Worm (Caenorhabditis elegans) whole organism, young adult: Measurements from ENCODE around the gene ZK1127.13.

Experiments
- B0035.1 ChIP-seq: sonication (generic microtip); optimal IDR thresholded peaks from 2 replicates; lab custom pipeline; 2016; ENCODE audit warnings: missing genetic modification characterization, mild to moderate bottlenecking, missing compliant biosample characterization, missing genotype, missing genetic modification reagents
- B0336.3 ChIP-seq: fragments of 200-800 bp; sonication (Bioruptor generic); IDR thresholded peaks from 2 replicates; pipeline ENCODE4 v1.3.6; 2022; ENCODE audit warnings: missing genetic modification characterization, missing compliant biosample characterization
- F39B2.1 ChIP-seq: fragments of 200-800 bp; sonication (Bioruptor generic); IDR thresholded peaks from 2 replicates; pipeline ENCODE4 v1.3.6; 2022; ENCODE audit warnings: missing genetic modification reagents, missing genetic modification characterization, missing compliant biosample characterization
- K11D2.4 ChIP-seq: fragments of 200-800 bp; sonication (Bioruptor generic); IDR thresholded peaks from 2 replicates; pipeline ENCODE4 v1.3.6; 2022; ENCODE audit warnings: missing genetic modification reagents, missing genetic modification characterization, missing compliant biosample characterization
- T26A5.8 ChIP-seq: sonication (generic microtip); optimal IDR thresholded peaks from 2 replicates; lab custom pipeline; 2016; ENCODE audit warnings: missing genetic modification characterization, missing compliant biosample characterization
- Y53G8AR.9 ChIP-seq: fragments of 200-800 bp; sonication (Bioruptor generic); conservative IDR thresholded peaks from 2 replicates; pipeline ENCODE4 v1.3.6; 2022; ENCODE audit warnings: missing genetic modification reagents, missing genetic modification characterization, missing compliant biosample characterization
- Y56A3A.18 ChIP-seq: fragments of 200-800 bp; sonication (Bioruptor generic); IDR thresholded peaks from 2 replicates; pipeline ENCODE4 v1.3.6; 2022; ENCODE audit warnings: missing genetic modification reagents, missing genetic modification characterization, missing compliant biosample characterization
- Y67H2A.10 ChIP-seq: fragments of 200-800 bp; sonication (Bioruptor generic); conservative IDR thresholded peaks from 2 replicates; pipeline ENCODE4 v1.3.6; 2022; ENCODE audit warnings: missing genetic modification reagents, missing genetic modification characterization, missing compliant biosample characterization
- ZK185.1 ChIP-seq: sonication (generic microtip); optimal IDR thresholded peaks from 2 replicates; lab custom pipeline; 2016; ENCODE audit warnings: mild to moderate bottlenecking, missing genetic modification characterization, missing compliant biosample characterization; ENCODE audit not compliant: poor library complexity, severe bottlenecking
- akir-1 ChIP-seq: fragments of 200-800 bp; sonication (Bioruptor generic); optimal IDR thresholded peaks from 2 replicates; lab custom pipeline; 2018; ENCODE audit warnings: mild to moderate bottlenecking, missing genetic modification characterization, moderate library complexity, missing compliant biosample characterization
- athp-1 ChIP-seq: sonication (generic microtip); optimal IDR thresholded peaks from 2 replicates; lab custom pipeline; 2017; ENCODE audit warnings: mild to moderate bottlenecking, missing genetic modification characterization, missing compliant biosample characterization
- attf-5 ChIP-seq: fragments of 200-800 bp; sonication (Bioruptor generic); optimal IDR thresholded peaks from 2 replicates; lab custom pipeline; 2018; ENCODE audit warnings: mild to moderate bottlenecking, missing genetic modification characterization, missing compliant biosample characterization
- ccch-3 ChIP-seq: fragments of 200-800 bp; sonication (Bioruptor generic); optimal IDR thresholded peaks from 2 replicates; lab custom pipeline; 2018; ENCODE audit warnings: mild to moderate bottlenecking, missing genetic modification characterization, missing compliant biosample characterization
- cebp-1 ChIP-seq, 2 experiments: fragments of 200-800 bp in 1 of 2; sonication (Bioruptor generic) in 1 of 2; sonication (generic microtip) in 1 of 2; IDR thresholded peaks in 1 of 2; optimal IDR thresholded peaks in 1 of 2; 2 replicates each; pipeline versions ENCODE4 v1.3.6 to Lab custom; 2017 to 2022; ENCODE audit warnings: missing compliant biosample characterization in 2 of 2, missing genetic modification characterization in 2 of 2, mild to moderate bottlenecking in 1 of 2, missing genetic modification reagents in 1 of 2, moderate library complexity in 1 of 2
- ceh-100 ChIP-seq: fragments of 200-800 bp; sonication (Bioruptor generic); IDR thresholded peaks from 2 replicates; pipeline ENCODE4 v1.3.6; 2022; ENCODE audit warnings: missing genetic modification reagents, missing genetic modification characterization, missing compliant biosample characterization
- ceh-91 ChIP-seq: fragments of 200-800 bp; sonication (Bioruptor generic); IDR thresholded peaks from 2 replicates; pipeline ENCODE4 v1.3.6; 2022; ENCODE audit warnings: missing genetic modification reagents, missing genetic modification characterization, missing compliant biosample characterization
- chd-7 ChIP-seq: sonication (generic microtip); optimal IDR thresholded peaks from 2 replicates; lab custom pipeline; 2016; ENCODE audit warnings: mild to moderate bottlenecking, missing genetic modification characterization, moderate library complexity, missing compliant biosample characterization
- dox-1 ChIP-seq: fragments of 200-800 bp; sonication (Bioruptor generic); IDR thresholded peaks from 2 replicates; pipeline ENCODE4 v1.3.6; 2022; ENCODE audit warnings: missing genetic modification reagents, missing genetic modification characterization, missing compliant biosample characterization
- efl-1 ChIP-seq: fragments of 150-350 bp; optimal IDR thresholded peaks from 2 replicates; lab custom pipeline; 2014; ENCODE audit warnings: missing biosample characterization, missing genetic modification reagents, missing genetic modification characterization
- egl-44 ChIP-seq: fragments of 200-800 bp; sonication (Bioruptor generic); IDR thresholded peaks from 2 replicates; pipeline ENCODE4 v1.3.6; 2022; ENCODE audit warnings: missing genetic modification reagents, missing genetic modification characterization, missing compliant biosample characterization
- egrh-3 ChIP-seq: fragments of 200-800 bp; sonication (Bioruptor generic); IDR thresholded peaks from 2 replicates; pipeline ENCODE4 v1.3.6; 2022; ENCODE audit warnings: missing genetic modification reagents, missing genetic modification characterization, missing compliant biosample characterization
- let-526 ChIP-seq: fragments of 200-800 bp; sonication (Bioruptor generic); IDR thresholded peaks from 2 replicates; pipeline ENCODE4 v1.3.6; 2022; ENCODE audit warnings: missing genetic modification reagents, missing genetic modification characterization, missing compliant biosample characterization
- let-607 ChIP-seq, 2 experiments: fragments of 200-800 bp in 1 of 2; sonication (Bioruptor generic) in 1 of 2; sonication (generic microtip) in 1 of 2; optimal IDR thresholded peaks; 2 replicates each; lab custom pipeline; 2016 to 2018; ENCODE audit warnings: mild to moderate bottlenecking in 2 of 2, missing compliant biosample characterization in 2 of 2, missing genetic modification characterization in 2 of 2, moderate library complexity in 2 of 2, missing genotype in 1 of 2
- lin-26 ChIP-seq: fragments of 200-800 bp; sonication (Bioruptor generic); IDR thresholded peaks from 2 replicates; pipeline ENCODE4 v1.3.6; 2022; ENCODE audit warnings: missing genetic modification reagents, missing genetic modification characterization, missing compliant biosample characterization
- lin-54 ChIP-seq: fragments of 200-800 bp; sonication (Bioruptor generic); optimal IDR thresholded peaks from 2 replicates; lab custom pipeline; 2018; ENCODE audit warnings: mild to moderate bottlenecking, missing genetic modification characterization, missing compliant biosample characterization
- lsl-1 ChIP-seq: fragments of 200-800 bp; sonication (Bioruptor generic); optimal IDR thresholded peaks from 2 replicates; lab custom pipeline; 2018; ENCODE audit warnings: mild to moderate bottlenecking, missing genetic modification characterization, moderate library complexity, missing compliant biosample characterization
- madf-10 ChIP-seq: sonication (generic microtip); optimal IDR thresholded peaks from 2 replicates; lab custom pipeline; 2016; ENCODE audit warnings: mild to moderate bottlenecking, missing genetic modification characterization, missing compliant biosample characterization
- madf-3 ChIP-seq: fragments of 200-800 bp; sonication (Bioruptor generic); IDR thresholded peaks from 2 replicates; pipeline ENCODE4 v1.3.6; 2022; ENCODE audit warnings: missing genetic modification reagents, missing genetic modification characterization, missing compliant biosample characterization
- mcd-1 ChIP-seq: fragments of 200-800 bp; sonication (Bioruptor generic); IDR thresholded peaks from 2 replicates; pipeline ENCODE4 v1.3.6; 2022; ENCODE audit warnings: missing genetic modification reagents, missing genetic modification characterization, missing compliant biosample characterization
- mxl-1 ChIP-seq: sonication (generic microtip); optimal IDR thresholded peaks from 2 replicates; lab custom pipeline; 2016; ENCODE audit warnings: missing genetic modification characterization, missing compliant biosample characterization
- nhr-80 ChIP-seq: sonication (generic microtip); optimal IDR thresholded peaks from 2 replicates; lab custom pipeline; 2016; ENCODE audit warnings: missing genetic modification characterization, missing compliant biosample characterization
- nhr-90 ChIP-seq: sonication (generic microtip); optimal IDR thresholded peaks from 2 replicates; lab custom pipeline; 2016; ENCODE audit warnings: missing genotype, mild to moderate bottlenecking, missing genetic modification characterization, missing compliant biosample characterization
- pbrm-1 ChIP-seq: fragments of 200-800 bp; sonication (Bioruptor generic); IDR thresholded peaks from 2 replicates; pipeline ENCODE4 v1.3.6; 2022; ENCODE audit warnings: missing genetic modification reagents, missing genetic modification characterization, missing compliant biosample characterization
- rpc-1 ChIP-seq, 2 experiments: fragments of 150-350 bp in 1 of 2; sonication (generic microtip) in 1 of 2; optimal IDR thresholded peaks; 2 replicates each; lab custom pipeline; 2014 to 2018; ENCODE audit warnings: missing biosample characterization in 1 of 2, missing genetic modification characterization in 1 of 2, missing genetic modification reagents in 1 of 2, missing genotype in 1 of 2
- sdz-38 ChIP-seq: sonication (generic microtip); optimal IDR thresholded peaks from 2 replicates; lab custom pipeline; 2016; ENCODE audit warnings: missing genotype, missing genetic modification characterization, missing compliant biosample characterization
- snpc-1.1 ChIP-seq: sonication (generic microtip); optimal IDR thresholded peaks from 2 replicates; lab custom pipeline; 2017; ENCODE audit warnings: missing genetic modification characterization, mild to moderate bottlenecking, missing compliant biosample characterization, antibody characterized with exemption, moderate library complexity, missing genotype, missing genetic modification reagents; ENCODE audit not compliant: insufficient read depth
- snpc-1.3 ChIP-seq: sonication (generic microtip); optimal IDR thresholded peaks from 2 replicates; lab custom pipeline; 2017; ENCODE audit warnings: missing genetic modification characterization, mild to moderate bottlenecking, missing compliant biosample characterization, antibody characterized with exemption, moderate library complexity, missing genotype, missing genetic modification reagents; ENCODE audit not compliant: insufficient read depth
- somi-1 ChIP-seq: fragments of 200-800 bp; sonication (Bioruptor generic); optimal IDR thresholded peaks from 2 replicates; lab custom pipeline; 2018; ENCODE audit warnings: mild to moderate bottlenecking, missing genetic modification characterization, missing compliant biosample characterization
- tbx-9 ChIP-seq: sonication (generic microtip); optimal IDR thresholded peaks from 2 replicates; lab custom pipeline; 2016; ENCODE audit warnings: borderline replicate concordance, missing genetic modification characterization, inconsistent platforms, missing compliant biosample characterization
- ztf-22 ChIP-seq: fragments of 200-800 bp; sonication (Bioruptor generic); optimal IDR thresholded peaks from 2 replicates; lab custom pipeline; 2018; ENCODE audit warnings: mild to moderate bottlenecking, missing genetic modification characterization, moderate library complexity, missing compliant biosample characterization
- ztf-25 ChIP-seq: fragments of 200-800 bp; sonication (Bioruptor generic); IDR thresholded peaks from 2 replicates; pipeline ENCODE4 v1.3.6; 2022; ENCODE audit warnings: missing genetic modification reagents, missing genetic modification characterization, missing compliant biosample characterization
- ztf-26 ChIP-seq: sonication (generic microtip); optimal IDR thresholded peaks from 2 replicates; lab custom pipeline; 2017; ENCODE audit warnings: missing genetic modification characterization, missing compliant biosample characterization
- ztf-28 ChIP-seq: fragments of 200-800 bp; sonication (Bioruptor generic); IDR thresholded peaks from 2 replicates; pipeline ENCODE4 v1.3.6; 2022; ENCODE audit warnings: missing genetic modification reagents, missing genetic modification characterization, missing compliant biosample characterization

The ZK1127.13 gene

ce11 chrII:7059274-7059757 lies 6.2 kb downstream of the ZK1127.13 start (continued):
- peak in 1 of 2 experiments; percentile 36 for TF ChIP-seq let-607 (tag; optimal IDR thresholded peaks at IDR 0.05; lab: Kevin White, UChicago)
- peak; percentile 70 for TF ChIP-seq nhr-80
- TF ChIP-seq madf-3 (GFP tag; lab: Robert Waterston, UW), result no peak
- 0 out of 2 replicates have a peak, but pooled peaks have one; percentile 53 for TF ChIP-seq lin-26 (GFP tag; lab: Robert Waterston, UW)
- no peak for TF ChIP-seq sdz-38 (tag; lab: Kevin White, UChicago)
- no peak for TF ChIP-seq athp-1 (tag; lab: Kevin White, UChicago)
- TF ChIP-seq lin-54 (GFP tag; lab: Kevin White, UChicago), result peak; percentile 29
- peak; percentile 53; the same call in 1 of the 2 replicates for TF ChIP-seq pbrm-1 (GFP tag; lab: Robert Waterston, UW)
- TF ChIP-seq mxl-1 (tag; lab: Kevin White, UChicago), result no peak
- TF ChIP-seq attf-5, result peak; percentile 62
- TF ChIP-seq Y56A3A.18, result 0 out of 2 replicates have a peak, but pooled peaks have one; percentile 36
- no peak for TF ChIP-seq ztf-28
- TF ChIP-seq akir-1 (GFP tag; lab: Kevin White, UChicago), result no peak
- TF ChIP-seq mcd-1 (GFP tag; lab: Robert Waterston, UW), result no peak
- no peak for TF ChIP-seq T26A5.8 (tag; lab: Kevin White, UChicago)
- TF ChIP-seq nhr-90 (tag; lab: Kevin White, UChicago), result no peak
- no peak for TF ChIP-seq K11D2.4 (GFP tag; lab: Robert Waterston, UW)
- TF ChIP-seq snpc-1.3 (tag; lab: Kevin White, UChicago), result no peak
- no peak for TF ChIP-seq lsl-1 (GFP tag; lab: Kevin White, UChicago)
- TF ChIP-seq let-526 (GFP tag; lab: Robert Waterston, UW), result 0 out of 2 replicates have a peak, but pooled peaks have one; percentile 21
- no peak for TF ChIP-seq B0035.1 (tag; lab: Kevin White, UChicago)
- TF ChIP-seq efl-1 (GFP tag; lab: Kevin White, UChicago), result no peak
- no peak for TF ChIP-seq B0336.3 (GFP tag; lab: Robert Waterston, UW)
- TF ChIP-seq ztf-26 (tag; lab: Kevin White, UChicago), result peak; percentile 36
- TF ChIP-seq ceh-100 (GFP tag; lab: Robert Waterston, UW), result no peak
- TF ChIP-seq cebp-1 (GFP tag; IDR thresholded peaks at IDR 0.05; lab: Robert Waterston, UW), result no peak
- peak; percentile 55 for TF ChIP-seq cebp-1 (tag; optimal IDR thresholded peaks at IDR 0.05; lab: Kevin White, UChicago)

ce11 chrII:7060202-7060601 lies 7.1 kb downstream of the ZK1127.13 start:
- no peak for TF ChIP-seq attf-5
- TF ChIP-seq rpc-1 (optimal IDR thresholded peaks at IDR 0.05; lab: Kevin White, UChicago), result no peak
- no peak for TF ChIP-seq rpc-1 (tag; optimal IDR thresholded peaks at IDR 0.05; lab: Kevin White, UChicago)
- no peak for TF ChIP-seq F39B2.1 (GFP tag; lab: Robert Waterston, UW)
- no peak for TF ChIP-seq ztf-25
- TF ChIP-seq madf-10 (tag; lab: Kevin White, UChicago), result peak; percentile 21
- no peak for TF ChIP-seq athp-1 (tag; lab: Kevin White, UChicago)
- no peak for TF ChIP-seq ztf-28
- TF ChIP-seq chd-7 (tag; lab: Kevin White, UChicago), result peak; percentile 30
- no peak for TF ChIP-seq egl-44
- TF ChIP-seq K11D2.4 (GFP tag; lab: Robert Waterston, UW), result no peak
- TF ChIP-seq Y53G8AR.9 (GFP tag; lab: Robert Waterston, UW), result no peak
- TF ChIP-seq ccch-3, result no peak
- TF ChIP-seq ZK185.1 (tag; lab: Kevin White, UChicago), result no peak
- TF ChIP-seq egrh-3 (GFP tag; lab: Robert Waterston, UW), result no peak
- peak; percentile 98 for TF ChIP-seq nhr-80
- TF ChIP-seq snpc-1.3 (tag; lab: Kevin White, UChicago), result no peak
- TF ChIP-seq ztf-22 (GFP tag; lab: Kevin White, UChicago), result peak; percentile 79
- no peak for TF ChIP-seq cebp-1 (GFP tag; IDR thresholded peaks at IDR 0.05; lab: Robert Waterston, UW)
- peak; percentile 41 for TF ChIP-seq cebp-1 (tag; optimal IDR thresholded peaks at IDR 0.05; lab: Kevin White, UChicago)
- no peak for TF ChIP-seq lin-26 (GFP tag; lab: Robert Waterston, UW)
- no peak for TF ChIP-seq tbx-9 (tag; lab: Kevin White, UChicago)
- TF ChIP-seq snpc-1.1 (tag; lab: Kevin White, UChicago), result no peak
- TF ChIP-seq B0035.1 (tag; lab: Kevin White, UChicago), result no peak
- TF ChIP-seq mcd-1 (GFP tag; lab: Robert Waterston, UW), result no peak
- no peak for TF ChIP-seq madf-3 (GFP tag; lab: Robert Waterston, UW)
- TF ChIP-seq ceh-91 (GFP tag; lab: Robert Waterston, UW), result no peak
- TF ChIP-seq dox-1 (GFP tag; lab: Robert Waterston, UW), result peak; percentile 55; the same call in 1 of the 2 replicates
- no peak for TF ChIP-seq Y67H2A.10
- no peak for TF ChIP-seq somi-1 (GFP tag; lab: Kevin White, UChicago)
